Worm (Caenorhabditis elegans) whole organism, young adult: Measurements from ENCODE around the gene snap-29.
A peak's percentile ranks its signal among the peaks of the same experiment; 100 is the strongest.

Source experiments
- B0035.1 ChIP-seq: sonication (generic microtip); optimal IDR thresholded peaks from 2 replicates; lab custom pipeline; 2016; ENCODE audit warnings: missing genetic modification characterization, mild to moderate bottlenecking, missing compliant biosample characterization, missing genotype, missing genetic modification reagents
- B0261.1 ChIP-seq: sonication (generic microtip); optimal IDR thresholded peaks from 2 replicates; lab custom pipeline; 2016; ENCODE audit warnings: mild to moderate bottlenecking, missing genetic modification characterization, moderate library complexity, missing compliant biosample characterization
- B0336.3 ChIP-seq: fragments of 200-800 bp; sonication (Bioruptor generic); IDR thresholded peaks from 2 replicates; pipeline ENCODE4 v1.3.6; 2022; ENCODE audit warnings: missing genetic modification characterization, missing compliant biosample characterization
- C06A6.2 ChIP-seq: fragments of 200-800 bp; sonication (Bioruptor generic); conservative IDR thresholded peaks from 2 replicates; pipeline ENCODE4 v1.3.6; 2022; ENCODE audit warnings: missing genetic modification characterization, missing compliant biosample characterization
- F52B5.7 ChIP-seq: sonication (generic microtip); optimal IDR thresholded peaks from 2 replicates; lab custom pipeline; 2016; ENCODE audit warnings: mild to moderate bottlenecking, missing genetic modification characterization, missing compliant biosample characterization
- F57A8.1 ChIP-seq: fragments of 200-800 bp; sonication (Bioruptor generic); optimal IDR thresholded peaks from 2 replicates; lab custom pipeline; 2018; ENCODE audit warnings: mild to moderate bottlenecking, missing genetic modification characterization, moderate library complexity, missing compliant biosample characterization
- F57C9.4 ChIP-seq: sonication (generic microtip); optimal IDR thresholded peaks from 2 replicates; lab custom pipeline; 2017; ENCODE audit warnings: mild to moderate bottlenecking, missing genetic modification characterization, missing compliant biosample characterization
- T26A5.8 ChIP-seq: sonication (generic microtip); optimal IDR thresholded peaks from 2 replicates; lab custom pipeline; 2016; ENCODE audit warnings: missing genetic modification characterization, missing compliant biosample characterization
- Y53F4B.3 ChIP-seq: fragments of 200-800 bp; sonication (Bioruptor generic); IDR thresholded peaks from 2 replicates; pipeline ENCODE4 v1.3.6; 2022; ENCODE audit warnings: missing genetic modification reagents, missing genetic modification characterization, missing compliant biosample characterization
- Y56A3A.18 ChIP-seq: fragments of 200-800 bp; sonication (Bioruptor generic); IDR thresholded peaks from 2 replicates; pipeline ENCODE4 v1.3.6; 2022; ENCODE audit warnings: missing genetic modification reagents, missing genetic modification characterization, missing compliant biosample characterization
- ama-1 ChIP-seq, 3 experiments: fragments of 150-350 bp in 1 of 3; sonication (generic microtip) in 2 of 3; optimal IDR thresholded peaks; 2 replicates each; lab custom pipeline; 2014 to 2018; ENCODE audit warnings: missing biosample characterization in 2 of 3, missing genetic modification characterization in 2 of 3, missing genetic modification reagents in 2 of 3
- aptf-2 ChIP-seq: fragments of 200-800 bp; sonication (Bioruptor generic); conservative IDR thresholded peaks from 2 replicates; pipeline ENCODE4 v1.3.6; 2022; ENCODE audit warnings: missing genetic modification reagents, missing genetic modification characterization, missing compliant biosample characterization
- attf-3 ChIP-seq: fragments of 200-800 bp; sonication (Bioruptor generic); conservative IDR thresholded peaks from 2 replicates; pipeline ENCODE4 v1.3.6; 2022; ENCODE audit warnings: missing genetic modification reagents, missing genetic modification characterization, missing compliant biosample characterization
- attf-5 ChIP-seq: fragments of 200-800 bp; sonication (Bioruptor generic); optimal IDR thresholded peaks from 2 replicates; lab custom pipeline; 2018; ENCODE audit warnings: mild to moderate bottlenecking, missing genetic modification characterization, missing compliant biosample characterization
- ccch-3 ChIP-seq: fragments of 200-800 bp; sonication (Bioruptor generic); optimal IDR thresholded peaks from 2 replicates; lab custom pipeline; 2018; ENCODE audit warnings: mild to moderate bottlenecking, missing genetic modification characterization, missing compliant biosample characterization
- cebp-2 ChIP-seq: fragments of 200-800 bp; sonication (Bioruptor generic); IDR thresholded peaks from 2 replicates; pipeline ENCODE4 v1.3.6; 2022; ENCODE audit warnings: missing genetic modification characterization, missing compliant biosample characterization
- ceh-100 ChIP-seq: fragments of 200-800 bp; sonication (Bioruptor generic); IDR thresholded peaks from 2 replicates; pipeline ENCODE4 v1.3.6; 2022; ENCODE audit warnings: missing genetic modification reagents, missing genetic modification characterization, missing compliant biosample characterization
- ceh-40 ChIP-seq: fragments of 200-800 bp; sonication (Bioruptor generic); IDR thresholded peaks from 2 replicates; pipeline ENCODE4 v1.3.6; 2022; ENCODE audit warnings: missing genetic modification characterization, missing compliant biosample characterization
- ceh-79 ChIP-seq: sonication (generic microtip); optimal IDR thresholded peaks from 2 replicates; lab custom pipeline; 2017; ENCODE audit warnings: mild to moderate bottlenecking, missing genetic modification characterization, missing compliant biosample characterization
- chd-7 ChIP-seq: sonication (generic microtip); optimal IDR thresholded peaks from 2 replicates; lab custom pipeline; 2016; ENCODE audit warnings: mild to moderate bottlenecking, missing genetic modification characterization, moderate library complexity, missing compliant biosample characterization
- dox-1 ChIP-seq: fragments of 200-800 bp; sonication (Bioruptor generic); IDR thresholded peaks from 2 replicates; pipeline ENCODE4 v1.3.6; 2022; ENCODE audit warnings: missing genetic modification reagents, missing genetic modification characterization, missing compliant biosample characterization
- dpff-1 ChIP-seq: sonication (generic microtip); optimal IDR thresholded peaks from 2 replicates; lab custom pipeline; 2017; ENCODE audit warnings: mild to moderate bottlenecking, missing genetic modification characterization, missing compliant biosample characterization
- dpl-1 ChIP-seq: fragments of 150-350 bp; optimal IDR thresholded peaks from 2 replicates; lab custom pipeline; 2014; ENCODE audit warnings: missing biosample characterization, missing genetic modification reagents, missing genetic modification characterization
- efl-1 ChIP-seq: fragments of 150-350 bp; optimal IDR thresholded peaks from 2 replicates; lab custom pipeline; 2014; ENCODE audit warnings: missing biosample characterization, missing genetic modification reagents, missing genetic modification characterization
- egl-18 ChIP-seq: fragments of 200-800 bp; sonication (Bioruptor generic); IDR thresholded peaks from 2 replicates; pipeline ENCODE4 v1.3.6; 2022; ENCODE audit warnings: missing genetic modification reagents, missing genetic modification characterization, missing compliant biosample characterization
- egl-44 ChIP-seq: fragments of 200-800 bp; sonication (Bioruptor generic); IDR thresholded peaks from 2 replicates; pipeline ENCODE4 v1.3.6; 2022; ENCODE audit warnings: missing genetic modification reagents, missing genetic modification characterization, missing compliant biosample characterization
- ets-4 ChIP-seq: fragments of 200-800 bp; sonication (Bioruptor generic); optimal IDR thresholded peaks from 2 replicates; lab custom pipeline; 2018; ENCODE audit warnings: mild to moderate bottlenecking, missing genetic modification characterization, missing compliant biosample characterization
- fkh-3 ChIP-seq: sonication (generic microtip); optimal IDR thresholded peaks from 2 replicates; lab custom pipeline; 2016; ENCODE audit warnings: mild to moderate bottlenecking, missing genetic modification characterization, missing compliant biosample characterization
- him-1 ChIP-seq: sonication (generic microtip); optimal IDR thresholded peaks from 2 replicates; lab custom pipeline; 2016; ENCODE audit warnings: missing genotype, missing genetic modification reagents, missing genetic modification characterization, missing compliant biosample characterization
- hmg-1.2 ChIP-seq: fragments of 200-800 bp; sonication (Bioruptor generic); IDR thresholded peaks from 2 replicates; pipeline ENCODE4 v1.3.6; 2022; ENCODE audit warnings: missing genetic modification reagents, missing genetic modification characterization, missing compliant biosample characterization
- let-526 ChIP-seq: fragments of 200-800 bp; sonication (Bioruptor generic); IDR thresholded peaks from 2 replicates; pipeline ENCODE4 v1.3.6; 2022; ENCODE audit warnings: missing genetic modification reagents, missing genetic modification characterization, missing compliant biosample characterization
- lin-35 ChIP-seq, 3 experiments: fragments of 150-350 bp in 2 of 3; sonication (generic microtip) in 1 of 3; optimal IDR thresholded peaks; 2 replicates each; lab custom pipeline; 2014 to 2018; ENCODE audit warnings: missing biosample characterization in 3 of 3, missing genetic modification characterization in 3 of 3, missing genetic modification reagents in 3 of 3
- lin-54 ChIP-seq: fragments of 200-800 bp; sonication (Bioruptor generic); optimal IDR thresholded peaks from 2 replicates; lab custom pipeline; 2018; ENCODE audit warnings: mild to moderate bottlenecking, missing genetic modification characterization, missing compliant biosample characterization
- madf-6 ChIP-seq: fragments of 200-800 bp; sonication (Bioruptor generic); IDR thresholded peaks from 2 replicates; pipeline ENCODE4 v1.3.6; 2022; ENCODE audit warnings: missing genetic modification reagents, missing genetic modification characterization, missing compliant biosample characterization
- madf-8 ChIP-seq: fragments of 200-800 bp; sonication (Bioruptor generic); conservative IDR thresholded peaks from 2 replicates; pipeline ENCODE4 v1.3.6; 2022; ENCODE audit warnings: missing genetic modification reagents, missing genetic modification characterization, missing compliant biosample characterization
- mel-28 ChIP-seq: sonication (generic microtip); optimal IDR thresholded peaks from 2 replicates; lab custom pipeline; 2016; ENCODE audit warnings: borderline replicate concordance, mild to moderate bottlenecking, missing genetic modification characterization, missing compliant biosample characterization
- nfya-1 ChIP-seq: sonication (generic microtip); optimal IDR thresholded peaks from 2 replicates; lab custom pipeline; 2017; ENCODE audit warnings: antibody characterized with exemption, missing compliant biosample characterization, missing genetic modification characterization, borderline replicate concordance; ENCODE audit not compliant: insufficient read depth
- nfyb-1 ChIP-seq: fragments of 200-800 bp; sonication (Bioruptor generic); IDR thresholded peaks from 2 replicates; pipeline ENCODE4 v1.3.6; 2022; ENCODE audit warnings: missing genetic modification reagents, missing genetic modification characterization, missing compliant biosample characterization
- nhr-179 ChIP-seq: sonication (generic microtip); optimal IDR thresholded peaks from 2 replicates; lab custom pipeline; 2016; ENCODE audit warnings: mild to moderate bottlenecking, missing genetic modification characterization, missing compliant biosample characterization
- nhr-90 ChIP-seq: sonication (generic microtip); optimal IDR thresholded peaks from 2 replicates; lab custom pipeline; 2016; ENCODE audit warnings: missing genotype, mild to moderate bottlenecking, missing genetic modification characterization, missing compliant biosample characterization
- pbrm-1 ChIP-seq: fragments of 200-800 bp; sonication (Bioruptor generic); IDR thresholded peaks from 2 replicates; pipeline ENCODE4 v1.3.6; 2022; ENCODE audit warnings: missing genetic modification reagents, missing genetic modification characterization, missing compliant biosample characterization
- rcor-1 ChIP-seq: fragments of 200-800 bp; sonication (Bioruptor generic); IDR thresholded peaks from 2 replicates; pipeline ENCODE4 v1.3.6; 2022; ENCODE audit warnings: missing genetic modification reagents, missing genetic modification characterization, missing compliant biosample characterization
- rec-8 ChIP-seq, 2 experiments: sonication (generic microtip); optimal IDR thresholded peaks; 2 replicates each; lab custom pipeline; 2016; ENCODE audit warnings: mild to moderate bottlenecking in 2 of 2, missing genetic modification characterization in 2 of 2, missing genetic modification reagents in 2 of 2, missing genotype in 2 of 2, missing biosample characterization in 1 of 2, missing compliant biosample characterization in 1 of 2, moderate library complexity in 1 of 2
- sea-2 ChIP-seq: fragments of 200-800 bp; sonication (Bioruptor generic); IDR thresholded peaks from 2 replicates; pipeline ENCODE4 v1.3.6; 2022; ENCODE audit warnings: missing genetic modification characterization, missing compliant biosample characterization
- somi-1 ChIP-seq: fragments of 200-800 bp; sonication (Bioruptor generic); optimal IDR thresholded peaks from 2 replicates; lab custom pipeline; 2018; ENCODE audit warnings: mild to moderate bottlenecking, missing genetic modification characterization, missing compliant biosample characterization
- sptf-2 ChIP-seq: fragments of 200-800 bp; sonication (Bioruptor generic); optimal IDR thresholded peaks from 2 replicates; lab custom pipeline; 2018; ENCODE audit warnings: mild to moderate bottlenecking, missing genetic modification characterization, missing compliant biosample characterization
- tbp1 ChIP-seq: fragments of 200-800 bp; sonication (Bioruptor generic); optimal IDR thresholded peaks from 2 replicates; lab custom pipeline; 2018; ENCODE audit warnings: mild to moderate bottlenecking, missing genetic modification characterization, missing compliant biosample characterization
- tbx-9 ChIP-seq: sonication (generic microtip); optimal IDR thresholded peaks from 2 replicates; lab custom pipeline; 2016; ENCODE audit warnings: borderline replicate concordance, missing genetic modification characterization, inconsistent platforms, missing compliant biosample characterization
- tlf-1 ChIP-seq: fragments of 200-800 bp; sonication (Bioruptor generic); optimal IDR thresholded peaks from 2 replicates; lab custom pipeline; 2018; ENCODE audit warnings: mild to moderate bottlenecking, missing genetic modification characterization, missing compliant biosample characterization

The snap-29 gene

ce11 chrIII:8797211-8797733 is 21.2 kb downstream of the snap-29 start (continued):
- TF ChIP-seq T26A5.8 (no peak), lin-54 (GFP tag; lab: Kevin White, UChicago) (peak; percentile 20), ets-4 (GFP tag; lab: Kevin White, UChicago) (peak; percentile 80), ceh-40 (GFP tag; lab: Robert Waterston, UW) (no peak), tbp1 (GFP tag; lab: Kevin White, UChicago) (peak; percentile 46), C06A6.2 (peak; percentile 65), attf-3 (GFP tag; lab: Robert Waterston, UW) (no peak; the same call in 1 of the 2 replicates), rec-8 (tag; optimal IDR thresholded peaks at IDR 0.05; lab: Kevin White, UChicago) (no peak), rcor-1 (GFP tag; lab: Robert Waterston, UW) (no peak), attf-5 (GFP tag; lab: Kevin White, UChicago) (peak; percentile 89), nhr-179 (tag; lab: Kevin White, UChicago) (no peak), cebp-2 (GFP tag; lab: Robert Waterston, UW) (no peak), nhr-90 (peak; percentile 57), F57C9.4 (tag; lab: Kevin White, UChicago) (no peak), B0261.1 (tag; lab: Kevin White, UChicago) (no peak), madf-6 (GFP tag; lab: Robert Waterston, UW) (no peak), ama-1 (optimal IDR thresholded peaks at IDR 0.05; lab: Kevin White, UChicago) (no peak), ama-1 (GFP tag; optimal IDR thresholded peaks at IDR 0.05; lab: Kevin White, UChicago) (no peak), egl-18 (no peak), hmg-1.2 (GFP tag; lab: Robert Waterston, UW) (peak; percentile 54), nfya-1 (tag; lab: Kevin White, UChicago) (no peak), chd-7 (tag; lab: Kevin White, UChicago) (peak; percentile 71), B0336.3 (peak; percentile 81), aptf-2 (no peak), Y53F4B.3 (GFP tag; lab: Robert Waterston, UW) (no peak), mel-28 (tag; lab: Kevin White, UChicago) (no peak), pbrm-1 (GFP tag; lab: Robert Waterston, UW) (0 out of 2 replicates have a peak, but pooled peaks have one; percentile 17), him-1 (tag; lab: Kevin White, UChicago) (no peak), sea-2 (GFP tag; lab: Robert Waterston, UW) (no peak), nfyb-1 (GFP tag; lab: Robert Waterston, UW) (0 out of 2 replicates have a peak, but pooled peaks have one; percentile 68), ceh-79 (tag; lab: Kevin White, UChicago) (no peak), egl-44 (peak; percentile 67; the same call in 1 of the 2 replicates), dox-1 (peak; percentile 87), sptf-2 (no peak), efl-1 (GFP tag; lab: Kevin White, UChicago) (no peak), F57A8.1 (GFP tag; lab: Kevin White, UChicago) (no peak), B0035.1 (tag; lab: Kevin White, UChicago) (no peak), let-526 (GFP tag; lab: Robert Waterston, UW) (no peak), somi-1 (GFP tag; lab: Kevin White, UChicago) (peak; percentile 93), dpff-1 (no peak), tlf-1 (GFP tag; lab: Kevin White, UChicago) (peak; percentile 9), ceh-100 (GFP tag; lab: Robert Waterston, UW) (no peak), madf-8 (GFP tag; lab: Robert Waterston, UW) (no peak), ccch-3 (GFP tag; lab: Kevin White, UChicago) (no peak), tbx-9 (tag; lab: Kevin White, UChicago) (no peak), lin-35 (GFP tag; optimal IDR thresholded peaks at IDR 0.05; lab: Kevin White, UChicago) (peak in 1 of 3 experiments; percentile 74), Y56A3A.18 (GFP tag; lab: Robert Waterston, UW) (no peak), fkh-3 (tag; lab: Kevin White, UChicago) (no peak), F52B5.7 (tag; lab: Kevin White, UChicago) (peak; percentile 16), dpl-1 (GFP tag; lab: Kevin White, UChicago) (no peak)
